Fruit fly (Drosophila melanogaster) whole organism, embryonic: ENCODE measurements around the gene CG2076.

ENCODE experiments used
- Blimp-1 ChIP-seq: fragments of 200-800 bp; sonication (Bioruptor generic); optimal IDR thresholded peaks from 3 replicates; lab custom pipeline; 2018; ENCODE audit warnings: missing biosample characterization, missing genetic modification characterization, mild to moderate bottlenecking, moderate library complexity, missing genetic modification reagents
- CG10366 ChIP-seq: fragments of 200-800 bp; sonication (Bioruptor generic); IDR thresholded peaks from 2 replicates; pipeline ENCODE4 v1.3.6; 2022; ENCODE audit warnings: missing biosample characterization, missing genetic modification characterization
- CG10979 ChIP-seq: fragments of 200-800 bp; sonication (Bioruptor generic); optimal IDR thresholded peaks from 2 replicates; lab custom pipeline; 2018; ENCODE audit warnings: missing biosample characterization, mild to moderate bottlenecking, missing genetic modification characterization, moderate library complexity
- CG17361 ChIP-seq: fragments of 200-800 bp; sonication (Bioruptor generic); IDR thresholded peaks from 3 replicates; pipeline ENCODE4 v1.3.6; 2022; ENCODE audit warnings: missing biosample characterization, missing genetic modification characterization
- CG30403 ChIP-seq: fragments of 200-800 bp; sonication (Bioruptor generic); optimal IDR thresholded peaks from 3 replicates; lab custom pipeline; 2016; ENCODE audit warnings: missing biosample characterization, missing genetic modification characterization
- Mes4 ChIP-seq: fragments of 200-800 bp; sonication (Bioruptor generic); optimal IDR thresholded peaks from 2 replicates; lab custom pipeline; 2016; ENCODE audit warnings: missing biosample characterization, missing genetic modification characterization
- NK7.1 ChIP-seq: fragments of 200-800 bp; sonication (Bioruptor generic); optimal IDR thresholded peaks from 3 replicates; lab custom pipeline; 2016; ENCODE audit warnings: missing biosample characterization, missing genetic modification characterization
- sug ChIP-seq: fragments of 200-800 bp; optimal IDR thresholded peaks from 2 replicates; lab custom pipeline; 2019; ENCODE audit warnings: missing biosample characterization, mild to moderate bottlenecking, missing genetic modification characterization, moderate library complexity

DNA sequence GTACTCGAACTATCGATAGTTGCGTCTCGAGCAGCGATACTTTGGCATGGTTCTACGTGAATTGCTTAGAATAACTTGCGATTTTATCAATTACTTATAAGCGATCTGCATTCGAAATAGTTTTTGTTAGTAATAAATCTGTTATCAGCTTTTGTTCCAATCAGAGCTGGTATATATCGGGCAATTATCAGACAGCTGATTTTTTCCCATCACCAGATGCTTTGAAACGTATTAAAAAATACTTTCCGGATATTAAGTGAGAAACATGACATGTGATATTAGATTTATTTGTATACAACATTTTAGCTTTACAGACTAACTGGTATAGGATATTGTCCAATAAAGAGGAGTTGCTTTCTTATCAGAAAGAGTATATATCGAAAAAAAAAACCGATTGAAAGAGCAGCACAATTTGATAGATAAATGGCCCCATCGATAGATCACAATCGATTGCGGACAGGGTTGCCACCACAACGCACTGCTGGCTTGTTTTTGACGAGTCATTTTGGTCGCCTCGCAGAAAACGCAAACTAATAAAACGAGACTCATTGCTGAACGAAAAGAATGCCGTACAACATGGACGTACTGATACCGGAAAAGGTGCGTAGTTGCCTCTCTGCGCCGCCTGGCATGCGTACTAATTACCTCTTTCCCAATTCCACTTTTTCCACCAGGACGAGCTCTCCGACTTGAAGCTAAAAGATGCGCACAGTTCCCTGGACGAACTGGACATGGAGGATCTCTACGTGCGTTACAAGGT, 34.9 kb downstream of the CG2076 start, which contains the start of gene Rpt3:
- no peak for TF ChIP-seq Blimp-1 (GFP tag; lab: Kevin White, UChicago)
- no peak for TF ChIP-seq NK7.1 (GFP tag; lab: Kevin White, UChicago)
- no peak for TF ChIP-seq Mes4 (GFP tag; lab: Kevin White, UChicago)
- TF ChIP-seq CG17361 (GFP tag; lab: Robert Waterston, UW), result no peak; the same call in 2 of the 3 replicates
- TF ChIP-seq CG10979 (tag; lab: Kevin White, UChicago), result no peak
- TF ChIP-seq CG30403 (GFP tag; lab: Kevin White, UChicago), result peak; percentile 39
- TF ChIP-seq CG10366, result no peak
- TF ChIP-seq sug, result no peak
